Worm (Caenorhabditis elegans): Measurements from ENCODE around the gene C51E3.10.

C51E3.10 gene

DNA sequence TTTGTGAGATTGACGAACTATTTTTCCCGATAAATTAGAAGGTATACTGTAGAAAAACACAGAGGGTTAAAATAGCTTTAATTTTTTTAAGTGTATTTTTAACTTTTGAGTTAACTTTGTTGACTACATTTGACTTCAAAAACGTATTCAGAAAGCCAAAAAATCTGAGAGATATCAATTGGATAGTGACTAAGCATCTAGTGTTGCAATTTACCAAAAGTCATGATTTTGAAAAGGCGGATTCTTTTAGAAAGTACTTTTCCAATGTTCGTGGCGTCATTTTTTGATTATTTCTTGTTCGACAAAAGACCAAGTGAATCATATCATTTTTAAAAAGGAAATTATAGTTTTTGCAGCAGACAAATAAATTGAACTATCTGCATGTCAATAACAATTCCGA lies 7.9 kb upstream of the C51E3.10 start (continued):
- TF ChIP-seq aly-2 (tag; optimal IDR thresholded peaks at IDR 0.05) (peak; percentile 34), ztf-11 (tag; optimal IDR thresholded peaks at IDR 0.05) (no peak), hpl-2 (GFP tag; optimal IDR thresholded peaks at IDR 0.05) (no peak), snu-23 (GFP tag; optimal IDR thresholded peaks at IDR 0.05) (no peak), zip-4 (GFP tag; optimal IDR thresholded peaks at IDR 0.05) (no peak), ceh-82 (tag; optimal IDR thresholded peaks at IDR 0.05) (no peak), unc-98 (GFP tag; IDR thresholded peaks at IDR 0.05) (no peak), nhr-77 (tag; optimal IDR thresholded peaks at IDR 0.05) (no peak), nhr-90 (tag; optimal IDR thresholded peaks at IDR 0.05; ENCODE audit: poor library complexity) (no peak), lin-39 (tag; optimal IDR thresholded peaks at IDR 0.05) (no peak), lsy-2 (tag; optimal IDR thresholded peaks at IDR 0.05) (peak in 1 of 2 experiments; percentile 16), nhr-76 (tag; optimal IDR thresholded peaks at IDR 0.05) (no peak), ceh-63 (GFP tag; optimal IDR thresholded peaks at IDR 0.05) (no peak)

DNA sequence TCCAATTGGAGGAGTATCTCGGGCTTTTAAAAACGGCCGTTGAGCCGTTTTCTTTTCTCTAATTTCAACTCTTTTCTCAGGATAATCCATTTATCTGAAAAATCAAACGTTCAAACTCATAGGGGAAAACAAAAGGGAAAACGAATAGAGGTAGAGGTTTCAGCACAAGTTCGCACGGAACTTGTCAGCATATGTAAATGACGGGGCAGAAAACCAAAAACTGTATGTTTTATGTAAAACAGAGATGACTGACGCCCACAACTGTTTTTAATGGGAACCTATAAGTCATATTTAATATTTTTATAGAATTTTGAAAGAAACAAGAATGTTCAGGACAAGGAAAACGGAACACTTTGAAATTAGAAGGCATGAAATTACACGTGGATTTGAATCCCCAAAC lies 5.4 kb upstream of the C51E3.10 start, which contains the start of gene C51E3.6:
TSS of gene C51E3.6 (minus strand) at position 101 of the 400 bp plus-strand sequence.
- TF ChIP-seq sup-37 (GFP tag; optimal IDR thresholded peaks at IDR 0.05) (no peak), nhr-85 (tag) (no peak), snu-23 (GFP tag; optimal IDR thresholded peaks at IDR 0.05) (no peak)

- TF ChIP-seq elt-2 (tag; optimal IDR thresholded peaks at IDR 0.05) (peak; percentile 65), mdl-1 (tag; optimal IDR thresholded peaks at IDR 0.05) (no peak), unc-30 (tag; optimal IDR thresholded peaks at IDR 0.05) (no peak), isw-1 (GFP tag; IDR thresholded peaks at IDR 0.05) (no peak), fkh-8 (tag; optimal IDR thresholded peaks at IDR 0.05) (no peak)
Observed at ce11 chrV:10159972-10160371, 962 bp downstream of the C51E3.10 start.

ce11 chrV:10158528-10158927 lies 2.4 kb downstream of the C51E3.10 start, which contains the start of gene srsx-30:
srsx-30 (plus strand) TSS chrV:10158828.
- no peak for TF ChIP-seq lsy-2 (tag; optimal IDR thresholded peaks at IDR 0.05)
- no peak for TF ChIP-seq elt-3 (tag; optimal IDR thresholded peaks at IDR 0.05)
- TF ChIP-seq ztf-11 (tag; optimal IDR thresholded peaks at IDR 0.05), result no peak
- no peak for TF ChIP-seq C34B4.2 (tag; optimal IDR thresholded peaks at IDR 0.05)

ce11 chrV:10154698-10155097 lies 6.2 kb downstream of the C51E3.10 start, which contains the start of gene srsx-29:
srsx-29 (plus strand) TSS chrV:10154998.
- TF ChIP-seq mep-1 (tag; optimal IDR thresholded peaks at IDR 0.05), result no peak
- no peak for TF ChIP-seq mab-9 (GFP tag; IDR thresholded peaks at IDR 0.05)
- TF ChIP-seq unc-62 (GFP tag; optimal IDR thresholded peaks at IDR 0.05), result no peak
- TF ChIP-seq Y116A8C.19 (tag; optimal IDR thresholded peaks at IDR 0.05; ENCODE audit: borderline replicate concordance), result no peak
- TF ChIP-seq xbp-1 (tag; optimal IDR thresholded peaks at IDR 0.05), result no peak
- TF ChIP-seq nhr-77 (tag; optimal IDR thresholded peaks at IDR 0.05), result no peak
- TF ChIP-seq ama-1 (optimal IDR thresholded peaks at IDR 0.05), result no peak
- no peak for TF ChIP-seq alr-1 (tag; optimal IDR thresholded peaks at IDR 0.05; ENCODE audit: borderline replicate concordance)
- TF ChIP-seq snu-23 (GFP tag; optimal IDR thresholded peaks at IDR 0.05), result no peak
- no peak for TF ChIP-seq grh-1 (GFP tag; IDR thresholded peaks at IDR 0.05)
- TF ChIP-seq pag-3 (tag; optimal IDR thresholded peaks at IDR 0.05; ENCODE audit: borderline replicate concordance, insufficient read depth), result no peak
- no peak for TF ChIP-seq nhr-28 (tag; optimal IDR thresholded peaks at IDR 0.05)
- no peak for TF ChIP-seq ceh-63 (GFP tag; optimal IDR thresholded peaks at IDR 0.05)

- no peak for TF ChIP-seq dsc-1 (tag; optimal IDR thresholded peaks at IDR 0.05)
- TF ChIP-seq efl-1 (optimal IDR thresholded peaks at IDR 0.05), result no peak
- no peak for TF ChIP-seq efl-1 (GFP tag; optimal IDR thresholded peaks at IDR 0.05 in 1 of 2)
- no peak for TF ChIP-seq nhr-237 (tag; optimal IDR thresholded peaks at IDR 0.05)
- TF ChIP-seq lin-14 (GFP tag; optimal IDR thresholded peaks at IDR 0.05), result no peak
- no peak for TF ChIP-seq unc-62 (GFP tag; optimal IDR thresholded peaks at IDR 0.05)
- TF ChIP-seq unc-130 (tag; optimal IDR thresholded peaks at IDR 0.05), result no peak
- no peak for TF ChIP-seq blmp-1 (tag; optimal IDR thresholded peaks at IDR 0.05)
- TF ChIP-seq mab-9 (GFP tag; IDR thresholded peaks at IDR 0.05), result no peak
- TF ChIP-seq egl-13 (tag; optimal IDR thresholded peaks at IDR 0.05), result no peak
- no peak for TF ChIP-seq tlp-1 (tag; optimal IDR thresholded peaks at IDR 0.05)
- TF ChIP-seq unc-86 (tag; optimal IDR thresholded peaks at IDR 0.05), result no peak
- no peak for TF ChIP-seq unc-98 (GFP tag; IDR thresholded peaks at IDR 0.05)
- TF ChIP-seq fkh-8 (tag; optimal IDR thresholded peaks at IDR 0.05), result no peak
Observed at ce11 chrV:10153076-10153475, 7.9 kb downstream of the C51E3.10 start.
